Fruit fly (Drosophila melanogaster): ENCODE data around the gene CG32856.

The CG32856 gene

DNA sequence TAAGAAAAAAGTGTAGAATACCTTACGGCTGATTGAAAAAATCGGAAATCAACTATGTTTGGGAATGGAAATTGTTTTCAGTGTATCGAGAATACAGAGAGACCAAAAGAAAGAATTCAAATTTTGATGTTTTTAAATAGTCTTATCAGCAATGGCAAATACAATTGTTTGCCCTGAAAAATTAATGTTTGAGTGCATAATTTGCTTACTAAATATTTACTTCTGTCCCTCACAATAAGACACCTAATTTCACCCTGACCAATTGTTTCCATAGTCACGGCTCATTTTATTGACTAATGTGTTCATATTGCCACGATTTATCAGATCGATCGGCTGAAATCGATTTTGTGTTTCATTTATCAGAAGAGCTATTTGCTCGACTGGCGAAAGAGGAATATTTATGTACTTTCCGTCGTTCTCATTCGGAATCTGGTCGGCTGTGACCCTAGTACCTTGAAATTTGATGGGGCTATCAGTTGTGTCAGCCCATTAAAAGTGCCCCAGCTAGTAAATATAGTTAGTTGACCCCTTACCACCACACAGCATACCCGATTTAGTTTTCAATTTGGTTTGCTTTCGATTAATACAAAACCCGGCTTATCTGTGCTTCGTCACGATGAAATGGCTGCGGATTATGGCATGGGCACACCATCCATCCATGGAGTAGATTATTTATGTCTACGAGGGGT, 18.5 kb upstream of the CG32856 start (continued):
- TF ChIP-seq CG10274 (GFP tag; optimal IDR thresholded peaks at IDR 0.05) (no peak), CG16815 (GFP tag; optimal IDR thresholded peaks at IDR 0.05) (no peak), CG1602 (GFP tag; optimal IDR thresholded peaks at IDR 0.05) (no peak), Asciz (GFP tag; optimal IDR thresholded peaks at IDR 0.05) (peak; percentile 77), CG5245 (GFP tag; optimal IDR thresholded peaks at IDR 0.05) (no peak), Hmr (GFP tag; optimal IDR thresholded peaks at IDR 0.05) (peak; percentile 21), CG1024 (GFP tag; IDR thresholded peaks at IDR 0.05) (no peak), knrl (GFP tag; IDR thresholded peaks at IDR 0.05; ENCODE audit: partially characterized antibody) (no peak), CG10431 (GFP tag; optimal IDR thresholded peaks at IDR 0.05) (no peak), croc (GFP tag; conservative IDR thresholded peaks at IDR 0.05) (no peak), Lim3 (GFP tag; IDR thresholded peaks at IDR 0.05) (no peak), wor (GFP tag; IDR thresholded peaks at IDR 0.05) (no peak), CG12659 (GFP tag; optimal IDR thresholded peaks at IDR 0.05) (no peak), Xbp1 (GFP tag; optimal IDR thresholded peaks at IDR 0.05) (no peak), Six4 (GFP tag; optimal IDR thresholded peaks at IDR 0.05) (no peak), H15 (GFP tag; IDR thresholded peaks at IDR 0.05) (no peak), Hand (GFP tag; optimal IDR thresholded peaks at IDR 0.05) (no peak), CG3726 (GFP tag; IDR thresholded peaks at IDR 0.05) (no peak), repo (GFP tag; optimal IDR thresholded peaks at IDR 0.05) (no peak), CG4282 (GFP tag; optimal IDR thresholded peaks at IDR 0.05) (no peak), klu (GFP tag; IDR thresholded peaks at IDR 0.05) (no peak), CG7372 (GFP tag; IDR thresholded peaks at IDR 0.05) (no peak), CG15269 (tag; optimal IDR thresholded peaks at IDR 0.05) (no peak), Atf6 (GFP tag; IDR thresholded peaks at IDR 0.05) (no peak), wdn (GFP tag; IDR thresholded peaks at IDR 0.05) (no peak), dysf (GFP tag; IDR thresholded peaks at IDR 0.05) (no peak), ash1 (GFP tag; optimal IDR thresholded peaks at IDR 0.05) (no peak), Blimp-1 (GFP tag; optimal IDR thresholded peaks at IDR 0.05) (peak; percentile 62), Fer3 (tag; optimal IDR thresholded peaks at IDR 0.05) (peak; percentile 11), Deaf1 (tag; optimal IDR thresholded peaks at IDR 0.05) (peak; percentile 2), disco-r (GFP tag; optimal IDR thresholded peaks at IDR 0.05) (no peak), NfI (GFP tag; optimal IDR thresholded peaks at IDR 0.05) (no peak), zf30C (GFP tag; optimal IDR thresholded peaks at IDR 0.05) (peak; percentile 82), nerfin-2 (GFP tag; IDR thresholded peaks at IDR 0.05; ENCODE audit: partially characterized antibody) (no peak), CG2116 (GFP tag; optimal IDR thresholded peaks at IDR 0.05) (peak; percentile 25), hbn (GFP tag; IDR thresholded peaks at IDR 0.05; ENCODE audit: partially characterized antibody) (no peak), CG6765 (GFP tag; optimal IDR thresholded peaks at IDR 0.05) (no peak), CG12391 (tag; optimal IDR thresholded peaks at IDR 0.05) (peak; percentile 52), CG4730 (GFP tag; IDR thresholded peaks at IDR 0.05) (no peak), ewg (GFP tag; optimal IDR thresholded peaks at IDR 0.05) (no peak), eve (GFP tag; optimal IDR thresholded peaks at IDR 0.05) (no peak), pho (GFP tag; optimal IDR thresholded peaks at IDR 0.05) (no peak), CG8089 (GFP tag; optimal IDR thresholded peaks at IDR 0.05) (no peak), her (GFP tag; optimal IDR thresholded peaks at IDR 0.05) (no peak), ara (GFP tag; IDR thresholded peaks at IDR 0.05) (no peak; the same call in 1 of the 2 replicates), kay (GFP tag; optimal IDR thresholded peaks at IDR 0.05) (no peak), Ada2b (GFP tag; IDR thresholded peaks at IDR 0.05) (no peak), CG7987 (GFP tag; optimal IDR thresholded peaks at IDR 0.05) (peak; percentile 4), oc (tag; optimal IDR thresholded peaks at IDR 0.05) (peak; percentile 21), Adf1 (GFP tag; IDR thresholded peaks at IDR 0.05) (no peak), sd (tag; optimal IDR thresholded peaks at IDR 0.05) (no peak)

Data from whole organism, embryonic.